Fruit fly (Drosophila melanogaster) whole organism, embryonic: ENCODE measurements around the gene CG16853.

ENCODE experiments used
- Blimp-1 ChIP-seq: fragments of 200-800 bp; sonication (Bioruptor generic); optimal IDR thresholded peaks from 3 replicates; lab custom pipeline; 2018; ENCODE audit warnings: missing biosample characterization, missing genetic modification characterization, mild to moderate bottlenecking, moderate library complexity, missing genetic modification reagents
- CG10366 ChIP-seq: fragments of 200-800 bp; sonication (Bioruptor generic); IDR thresholded peaks from 2 replicates; pipeline ENCODE4 v1.3.6; 2022; ENCODE audit warnings: missing biosample characterization, missing genetic modification characterization
- CG11695 ChIP-seq: fragments of 200-800 bp; sonication (Bioruptor generic); IDR thresholded peaks from 3 replicates; pipeline ENCODE4 v1.3.6; 2022; ENCODE audit warnings: missing biosample characterization, missing genetic modification characterization
- CG12071 ChIP-seq: fragments of 200-800 bp; sonication (Bioruptor generic); optimal IDR thresholded peaks from 3 replicates; lab custom pipeline; 2018; ENCODE audit warnings: missing biosample characterization, mild to moderate bottlenecking, missing genetic modification characterization
- CG12219 ChIP-seq: fragments of 200-800 bp; sonication (Bioruptor generic); optimal IDR thresholded peaks from 3 replicates; lab custom pipeline; 2018; ENCODE audit warnings: missing biosample characterization, mild to moderate bottlenecking, missing genetic modification characterization
- CG13123 ChIP-seq: fragments of 200-800 bp; sonication (Bioruptor generic); optimal IDR thresholded peaks from 2 replicates; lab custom pipeline; 2016; ENCODE audit warnings: missing biosample characterization, missing genetic modification characterization
- CG16779 ChIP-seq: fragments of 200-800 bp; sonication (Bioruptor generic); IDR thresholded peaks from 2 replicates; pipeline ENCODE4 v1.3.6; 2022; ENCODE audit warnings: missing biosample characterization, missing genetic modification characterization
- CG17328 ChIP-seq: fragments of 200-800 bp; sonication (Bioruptor generic); IDR thresholded peaks from 2 replicates; pipeline ENCODE4 v1.3.6; 2022; ENCODE audit warnings: missing biosample characterization, missing genetic modification characterization
- CG32767 ChIP-seq: fragments of 200-800 bp; sonication (Bioruptor generic); IDR thresholded peaks from 2 replicates; pipeline ENCODE4 v1.3.6; 2022; ENCODE audit warnings: missing biosample characterization, missing genetic modification characterization
- CG3838 ChIP-seq: fragments of 200-800 bp; sonication (Bioruptor generic); optimal IDR thresholded peaks from 3 replicates; lab custom pipeline; 2016; ENCODE audit warnings: missing biosample characterization, missing genetic modification characterization
- CG4282 ChIP-seq: fragments of 200-800 bp; sonication (Bioruptor generic); optimal IDR thresholded peaks from 2 replicates; lab custom pipeline; 2016; ENCODE audit warnings: missing biosample characterization, missing genetic modification characterization
- CG8290 ChIP-seq, 3 experiments: fragments of 200-800 bp; sonication (Bioruptor generic); optimal IDR thresholded peaks; 2 replicates each; lab custom pipeline; 2016 to 2019; ENCODE audit warnings: missing biosample characterization in 3 of 3, missing genetic modification characterization in 3 of 3, mild to moderate bottlenecking in 2 of 3, moderate library complexity in 1 of 3
- CTCF ChIP-seq: fragments of 200-800 bp; sonication (Bioruptor generic); optimal IDR thresholded peaks from 2 replicates; lab custom pipeline; 2017; ENCODE audit warnings: missing biosample characterization, mild to moderate bottlenecking, missing genetic modification characterization, moderate library complexity
- Dek ChIP-seq: fragments of 200-800 bp; sonication (Bioruptor generic); optimal IDR thresholded peaks from 3 replicates; lab custom pipeline; 2019; ENCODE audit warnings: missing biosample characterization, mild to moderate bottlenecking, missing genetic modification characterization, moderate library complexity
- Doc3 ChIP-seq: fragments of 200-800 bp; sonication (Bioruptor generic); IDR thresholded peaks from 3 replicates; pipeline ENCODE4 v1.3.6; 2022; ENCODE audit warnings: missing biosample characterization, missing genetic modification characterization; ENCODE audit not compliant: partially characterized antibody
- E2f2 ChIP-seq: fragments of 200-800 bp; sonication (Bioruptor generic); IDR thresholded peaks from 2 replicates; pipeline ENCODE4 v1.3.6; 2022; ENCODE audit warnings: missing biosample characterization, missing genetic modification characterization
- Ets97D ChIP-seq: fragments of 200-800 bp; sonication (Bioruptor generic); optimal IDR thresholded peaks from 3 replicates; lab custom pipeline; 2016; ENCODE audit warnings: missing biosample characterization, missing genetic modification characterization
- GATAe ChIP-seq: fragments of 200-800 bp; sonication (Bioruptor generic); conservative IDR thresholded peaks from 2 replicates; pipeline ENCODE4 v1.3.6; 2022; ENCODE audit warnings: missing biosample characterization, missing genetic modification characterization
- HLH4C ChIP-seq: fragments of 200-800 bp; sonication (Bioruptor generic); IDR thresholded peaks from 3 replicates; pipeline ENCODE4 v1.3.6; 2022; ENCODE audit warnings: missing biosample characterization, missing genetic modification characterization; ENCODE audit not compliant: partially characterized antibody
- HmgD ChIP-seq: fragments of 200-800 bp; sonication (Bioruptor generic); optimal IDR thresholded peaks from 3 replicates; lab custom pipeline; 2016; ENCODE audit warnings: missing biosample characterization, missing genetic modification characterization
- Lpt ChIP-seq: fragments of >200 bp; optimal IDR thresholded peaks from 2 replicates; lab custom pipeline; 2018; ENCODE audit warnings: missing biosample characterization, missing genetic modification characterization
- MTF-1 ChIP-seq: fragments of 200-800 bp; sonication (Bioruptor generic); optimal IDR thresholded peaks from 2 replicates; lab custom pipeline; 2018; ENCODE audit warnings: missing biosample characterization, mild to moderate bottlenecking, missing genetic modification characterization, borderline replicate concordance
- Pdp1 ChIP-seq, 2 experiments: fragments of 200-800 bp; sonication (Bioruptor generic); optimal IDR thresholded peaks; 3 replicates each; lab custom pipeline; 2016; ENCODE audit warnings: missing biosample characterization in 2 of 2, missing genetic modification characterization in 2 of 2, mild to moderate bottlenecking in 1 of 2, moderate library complexity in 1 of 2
- Six4 ChIP-seq: fragments of 200-800 bp; sonication (Bioruptor generic); optimal IDR thresholded peaks from 2 replicates; lab custom pipeline; 2016; ENCODE audit warnings: missing biosample characterization, missing genetic modification characterization
- Stat92E ChIP-seq, 3 experiments: fragments of >200 bp in 2 of 3; fragments of 200-800 bp in 1 of 3; sonication (Bioruptor generic) in 1 of 3; optimal IDR thresholded peaks; 2 replicates each; lab custom pipeline; 2017 to 2019; ENCODE audit warnings: missing biosample characterization in 3 of 3, missing genetic modification characterization in 3 of 3, mild to moderate bottlenecking in 1 of 3, moderate library complexity in 1 of 3
- ara ChIP-seq: fragments of 200-800 bp; sonication (Bioruptor generic); IDR thresholded peaks from 2 replicates; pipeline ENCODE4 v1.3.6; 2022; ENCODE audit warnings: missing biosample characterization, missing genetic modification characterization
- ash1 ChIP-seq: fragments of 200-800 bp; sonication (Bioruptor generic); optimal IDR thresholded peaks from 2 replicates; lab custom pipeline; 2018; ENCODE audit warnings: missing biosample characterization, mild to moderate bottlenecking, missing genetic modification characterization
- btn ChIP-seq: fragments of 200-800 bp; sonication (Bioruptor generic); optimal IDR thresholded peaks from 2 replicates; lab custom pipeline; 2016; ENCODE audit warnings: missing biosample characterization, missing genetic modification characterization
- crc ChIP-seq: fragments of 200-800 bp; sonication (Bioruptor generic); optimal IDR thresholded peaks from 2 replicates; lab custom pipeline; 2016; ENCODE audit warnings: missing biosample characterization, missing genetic modification characterization
- disco-r ChIP-seq: fragments of 200-800 bp; sonication (Bioruptor generic); optimal IDR thresholded peaks from 2 replicates; lab custom pipeline; 2016; ENCODE audit warnings: missing biosample characterization, missing genetic modification characterization
- fd64A ChIP-seq: fragments of 200-800 bp; sonication (Bioruptor generic); optimal IDR thresholded peaks from 3 replicates; lab custom pipeline; 2018; ENCODE audit warnings: missing biosample characterization, mild to moderate bottlenecking, missing genetic modification characterization
- fd96Cb ChIP-seq: fragments of 200-800 bp; sonication (Bioruptor generic); optimal IDR thresholded peaks from 2 replicates; lab custom pipeline; 2018; ENCODE audit warnings: missing biosample characterization, mild to moderate bottlenecking, missing genetic modification characterization, moderate library complexity
- insv ChIP-seq, 2 experiments: fragments of 200-800 bp; sonication (Bioruptor generic); optimal IDR thresholded peaks; 3 replicates each; lab custom pipeline; 2016 to 2018; ENCODE audit warnings: missing biosample characterization in 2 of 2, missing genetic modification characterization in 2 of 2
- lov ChIP-seq, 2 experiments: fragments of 200-800 bp in 1 of 2; fragments of >200 bp in 1 of 2; sonication (Bioruptor generic) in 1 of 2; IDR thresholded peaks in 1 of 2; optimal IDR thresholded peaks in 1 of 2; 2 replicates in 1 of 2; 3 replicates in 1 of 2; pipeline versions ENCODE4 v1.3.6 to Lab custom; 2017 to 2022; ENCODE audit warnings: missing biosample characterization in 1 of 2, missing genetic modification characterization in 1 of 2
- mam ChIP-seq: fragments of 200-800 bp; sonication (Bioruptor generic); optimal IDR thresholded peaks from 3 replicates; lab custom pipeline; 2016; ENCODE audit warnings: missing biosample characterization, missing genetic modification characterization
- p53 ChIP-seq: fragments of 200-800 bp; sonication (Bioruptor generic); optimal IDR thresholded peaks from 2 replicates; lab custom pipeline; 2016; ENCODE audit warnings: missing biosample characterization, missing genetic modification characterization
- phol ChIP-seq: fragments of 200-800 bp; sonication (Bioruptor generic); optimal IDR thresholded peaks from 3 replicates; lab custom pipeline; 2018; ENCODE audit warnings: missing biosample characterization, mild to moderate bottlenecking, missing genetic modification characterization, moderate library complexity
- psq ChIP-seq: fragments of 200-800 bp; sonication (Bioruptor generic); optimal IDR thresholded peaks from 2 replicates; lab custom pipeline; 2017; ENCODE audit warnings: missing biosample characterization, missing genetic modification characterization
- schlank ChIP-seq: fragments of 200-800 bp; sonication (Bioruptor generic); optimal IDR thresholded peaks from 2 replicates; lab custom pipeline; 2018; ENCODE audit warnings: missing biosample characterization, mild to moderate bottlenecking, missing genetic modification characterization
- so ChIP-seq: fragments of 200-800 bp; sonication (Bioruptor generic); IDR thresholded peaks from 3 replicates; pipeline ENCODE4 v1.3.6; 2022; ENCODE audit warnings: missing biosample characterization, missing genetic modification characterization
- sob ChIP-seq: fragments of 200-800 bp; sonication (Bioruptor generic); IDR thresholded peaks from 2 replicates; pipeline ENCODE4 v1.3.6; 2022; ENCODE audit warnings: missing biosample characterization, missing genetic modification characterization
- tio ChIP-seq: fragments of 200-800 bp; sonication (Bioruptor generic); optimal IDR thresholded peaks from 2 replicates; lab custom pipeline; 2017; ENCODE audit warnings: missing biosample characterization, missing genetic modification characterization, inconsistent platforms
- tll ChIP-seq, 2 experiments: fragments of 200-800 bp in 1 of 2; fragments of >200 bp in 1 of 2; sonication (Bioruptor generic) in 1 of 2; optimal IDR thresholded peaks; 2 replicates each; lab custom pipeline; 2017 to 2019; ENCODE audit warnings: missing biosample characterization in 2 of 2, missing genetic modification characterization in 2 of 2, mild to moderate bottlenecking in 1 of 2, moderate library complexity in 1 of 2
- toy ChIP-seq: fragments of 200-800 bp; sonication (Bioruptor generic); IDR thresholded peaks from 2 replicates; pipeline ENCODE4 v1.3.6; 2022; ENCODE audit warnings: missing biosample characterization, missing genetic modification characterization
- vfl ChIP-seq: fragments of 200-800 bp; sonication (Bioruptor generic); optimal IDR thresholded peaks from 2 replicates; lab custom pipeline; 2016; ENCODE audit warnings: missing biosample characterization, missing genetic modification characterization
- wek ChIP-seq: fragments of 200-800 bp; sonication (Bioruptor generic); optimal IDR thresholded peaks from 3 replicates; lab custom pipeline; 2018; ENCODE audit warnings: missing biosample characterization, mild to moderate bottlenecking, missing genetic modification characterization, moderate library complexity
- zf30C ChIP-seq: fragments of 200-800 bp; sonication (Bioruptor generic); optimal IDR thresholded peaks from 3 replicates; lab custom pipeline; 2018; ENCODE audit warnings: missing biosample characterization, mild to moderate bottlenecking, missing genetic modification characterization

The CG16853 gene

dm6 chr2L:13548786-13549780 is 7.0 kb downstream of the CG16853 start, which contains the start of gene B4 (continued):
- TF ChIP-seq CG12071 (peak; percentile 72), p53 (GFP tag; lab: Kevin White, UChicago) (peak; percentile 10), wek (GFP tag; lab: Kevin White, UChicago) (peak; percentile 77), disco-r (peak; percentile 53), CG11695 (0 out of 3 replicates have a peak, but pooled peaks have one; percentile 17), Lpt (GFP tag; lab: Kevin White, UChicago) (no peak), CG10366 (GFP tag; lab: Robert Waterston, UW) (no peak), CG17328 (GFP tag; lab: Robert Waterston, UW) (peak; percentile 31; the same call in 1 of the 2 replicates), CG4282 (GFP tag; lab: Kevin White, UChicago) (no peak), zf30C (GFP tag; lab: Kevin White, UChicago) (no peak), tll (GFP tag; optimal IDR thresholded peaks at IDR 0.05; lab: Kevin White, UChicago) (peak in 1 of 2 experiments; percentile 94), fd64A (GFP tag; lab: Kevin White, UChicago) (peak; percentile 69), psq (no peak), insv (GFP tag; optimal IDR thresholded peaks at IDR 0.05; lab: Kevin White, UChicago) (no peak), Dek (tag; lab: Kevin White, UChicago) (no peak), Six4 (GFP tag; lab: Kevin White, UChicago) (no peak), CG32767 (GFP tag; lab: Robert Waterston, UW) (no peak; the same call in 1 of the 2 replicates), Stat92E (GFP tag; optimal IDR thresholded peaks at IDR 0.05; lab: Kevin White, UChicago) (peak in 1 of 3 experiments; percentile 28), btn (GFP tag; lab: Kevin White, UChicago) (peak; percentile 7), mam (GFP tag; lab: Kevin White, UChicago) (no peak), Blimp-1 (GFP tag; lab: Kevin White, UChicago) (no peak), sob (peak; percentile 49; the same call in 1 of the 2 replicates), fd96Cb (tag; lab: Kevin White, UChicago) (no peak), GATAe (GFP tag; lab: Robert Waterston, UW) (no peak), Pdp1 (GFP tag; optimal IDR thresholded peaks at IDR 0.05; lab: Kevin White, UChicago) (peak; percentile 4 to 65), crc (GFP tag; lab: Kevin White, UChicago) (no peak), Doc3 (no peak), MTF-1 (GFP tag; lab: Kevin White, UChicago) (peak; percentile 79), CTCF (GFP tag; lab: Kevin White, UChicago) (no peak), toy (GFP tag; lab: Robert Waterston, UW) (no peak), HmgD (peak; percentile 3), vfl (no peak), CG13123 (GFP tag; lab: Kevin White, UChicago) (no peak), ash1 (peak; percentile 33), ara (no peak), CG12219 (GFP tag; lab: Kevin White, UChicago) (peak; percentile 34), CG3838 (GFP tag; lab: Kevin White, UChicago) (peak; percentile 23), tio (GFP tag; lab: Kevin White, UChicago) (no peak), lov (optimal IDR thresholded peaks at IDR 0.05; lab: Kevin White, UChicago) (no peak), lov (GFP tag; IDR thresholded peaks at IDR 0.05; lab: Robert Waterston, UW) (no peak; the same call in 2 of the 3 replicates), phol (peak; percentile 68), schlank (tag; lab: Kevin White, UChicago) (peak; percentile 41), CG16779 (GFP tag; lab: Robert Waterston, UW) (peak; percentile 81; the same call in 1 of the 2 replicates), Ets97D (GFP tag; lab: Kevin White, UChicago) (peak; percentile 27), HLH4C (GFP tag; lab: Robert Waterston, UW) (no peak), E2f2 (GFP tag; lab: Robert Waterston, UW) (peak; percentile 97), so (GFP tag; lab: Robert Waterston, UW) (peak; percentile 80; the same call in 2 of the 3 replicates), CG8290 (GFP tag; optimal IDR thresholded peaks at IDR 0.05; lab: Kevin White, UChicago) (no peak), CG8290 (tag; optimal IDR thresholded peaks at IDR 0.05; lab: Kevin White, UChicago) (peak in 1 of 2 experiments; percentile 87)
